Worm (Caenorhabditis elegans) whole organism, early embryonic: ENCODE measurements around the gene chw-1.

Experiments used
- aly-1 ChIP-seq: sonication (generic microtip); optimal IDR thresholded peaks from 2 replicates; lab custom pipeline; 2016; ENCODE audit warnings: missing genetic modification characterization, missing compliant biosample characterization
- ama-1 ChIP-seq: fragments of 150-350 bp; optimal IDR thresholded peaks from 2 replicates; lab custom pipeline; 2014
- ceh-13 ChIP-seq: fragments of 200-800 bp; sonication (Bioruptor generic); optimal IDR thresholded peaks from 2 replicates; lab custom pipeline; 2018; ENCODE audit warnings: mild to moderate bottlenecking, missing genetic modification characterization, missing compliant biosample characterization
- ceh-36 ChIP-seq: sonication (generic microtip); optimal IDR thresholded peaks from 2 replicates; lab custom pipeline; 2016; ENCODE audit warnings: missing genetic modification characterization, inconsistent platforms, missing compliant biosample characterization
- ets-7 ChIP-seq: sonication (generic microtip); optimal IDR thresholded peaks from 2 replicates; lab custom pipeline; 2016; ENCODE audit warnings: missing genotype, missing genetic modification characterization, missing compliant biosample characterization
- flt-1 ChIP-seq: fragments of 200-800 bp; sonication (Bioruptor generic); IDR thresholded peaks from 2 replicates; pipeline ENCODE4 v1.3.6; 2022; ENCODE audit warnings: missing genetic modification characterization, missing compliant biosample characterization
- hmbx-1 ChIP-seq: sonication (generic microtip); optimal IDR thresholded peaks from 2 replicates; lab custom pipeline; 2016; ENCODE audit warnings: mild to moderate bottlenecking, missing genetic modification characterization, missing compliant biosample characterization
- hmg-4 ChIP-seq: fragments of 200-800 bp; sonication (Bioruptor generic); optimal IDR thresholded peaks from 2 replicates; lab custom pipeline; 2018; ENCODE audit warnings: mild to moderate bottlenecking, missing genetic modification characterization, missing compliant biosample characterization
- hnd-1 ChIP-seq: sonication (generic microtip); optimal IDR thresholded peaks from 2 replicates; lab custom pipeline; 2016; ENCODE audit warnings: missing genetic modification characterization, missing compliant biosample characterization
- pes-1 ChIP-seq: fragments of 200-800 bp; sonication (Bioruptor generic); IDR thresholded peaks from 2 replicates; pipeline ENCODE4 v1.3.6; 2022; ENCODE audit warnings: missing genetic modification reagents, missing genetic modification characterization, missing compliant biosample characterization
- scrt-1 ChIP-seq: fragments of 200-800 bp; sonication (Bioruptor generic); IDR thresholded peaks from 2 replicates; pipeline ENCODE4 v1.3.6; 2022; ENCODE audit warnings: missing genetic modification characterization, missing compliant biosample characterization
- tbx-11 ChIP-seq: fragments of 200-800 bp; sonication (Bioruptor generic); IDR thresholded peaks from 2 replicates; pipeline ENCODE4 v1.3.6; 2022; ENCODE audit warnings: missing genetic modification characterization, missing compliant biosample characterization
- tbx-37 ChIP-seq: fragments of 200-800 bp; sonication (Bioruptor generic); conservative IDR thresholded peaks from 2 replicates; pipeline ENCODE4 v1.3.6; 2022; ENCODE audit warnings: missing genetic modification reagents, missing genetic modification characterization, missing compliant biosample characterization

DNA sequence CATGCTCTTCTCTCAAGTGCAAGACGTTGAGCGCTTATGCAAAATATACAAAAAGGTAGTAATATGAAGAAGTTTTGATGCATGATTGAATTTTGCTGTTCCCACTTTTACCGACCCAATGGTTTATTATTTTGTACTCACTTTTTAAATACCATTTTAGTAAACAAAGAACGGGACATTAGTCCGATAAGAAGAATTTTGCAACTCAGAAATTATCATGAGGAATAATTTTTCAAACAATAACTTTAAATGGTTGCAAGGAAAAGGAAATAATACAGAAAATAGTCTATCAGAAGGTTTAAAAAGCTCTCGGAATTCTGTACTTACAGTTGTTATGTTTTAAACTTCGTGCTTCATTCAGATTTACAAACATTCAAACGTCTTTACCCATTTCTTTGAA, 47.5 kb upstream of the chw-1 start, which contains the start of gene F15H10.9:
- no peak for TF ChIP-seq ama-1 (lab: Kevin White, UChicago)
- TF ChIP-seq flt-1 (GFP tag; lab: Robert Waterston, UW): no peak
- no peak for TF ChIP-seq scrt-1 (GFP tag; lab: Robert Waterston, UW)
- no peak for TF ChIP-seq hmbx-1 (tag; lab: Kevin White, UChicago)
- TF ChIP-seq ceh-13 (GFP tag; lab: Kevin White, UChicago): no peak
- TF ChIP-seq ets-7: no peak
- TF ChIP-seq aly-1 (tag; lab: Kevin White, UChicago): no peak
- TF ChIP-seq tbx-37 (GFP tag; lab: Robert Waterston, UW): no peak
- TF ChIP-seq pes-1 (GFP tag; lab: Robert Waterston, UW): no peak
- no peak for TF ChIP-seq tbx-11 (GFP tag; lab: Robert Waterston, UW)
- no peak for TF ChIP-seq hmg-4
- TF ChIP-seq hnd-1 (tag; lab: Kevin White, UChicago): no peak
- TF ChIP-seq ceh-36 (tag; lab: Kevin White, UChicago): no peak
